Worm (Caenorhabditis elegans) whole organism, young adult: Measurements from ENCODE around the gene ints-13.

Experiments
- F33H1.4 ChIP-seq: fragments of 200-800 bp; sonication (Bioruptor generic); IDR thresholded peaks from 2 replicates; pipeline ENCODE4 v1.3.6; 2022; ENCODE audit warnings: missing genetic modification reagents, missing genetic modification characterization, missing compliant biosample characterization
- F37B4.10 ChIP-seq: fragments of 200-800 bp; sonication (Bioruptor generic); IDR thresholded peaks from 2 replicates; pipeline ENCODE4 v1.3.6; 2022; ENCODE audit warnings: missing genetic modification characterization, missing compliant biosample characterization
- F57C9.4 ChIP-seq: sonication (generic microtip); optimal IDR thresholded peaks from 2 replicates; lab custom pipeline; 2017; ENCODE audit warnings: mild to moderate bottlenecking, missing genetic modification characterization, missing compliant biosample characterization
- K12H6.12 ChIP-seq: fragments of 200-800 bp; sonication (Bioruptor generic); optimal IDR thresholded peaks from 2 replicates; lab custom pipeline; 2018; ENCODE audit warnings: mild to moderate bottlenecking, missing genetic modification characterization, missing compliant biosample characterization
- T07F8.4 ChIP-seq: sonication (generic microtip); optimal IDR thresholded peaks from 2 replicates; lab custom pipeline; 2016; ENCODE audit warnings: mild to moderate bottlenecking, missing genetic modification characterization, moderate library complexity, missing compliant biosample characterization
- Y53G8AR.9 ChIP-seq: fragments of 200-800 bp; sonication (Bioruptor generic); conservative IDR thresholded peaks from 2 replicates; pipeline ENCODE4 v1.3.6; 2022; ENCODE audit warnings: missing genetic modification reagents, missing genetic modification characterization, missing compliant biosample characterization
- Y56A3A.18 ChIP-seq: fragments of 200-800 bp; sonication (Bioruptor generic); IDR thresholded peaks from 2 replicates; pipeline ENCODE4 v1.3.6; 2022; ENCODE audit warnings: missing genetic modification reagents, missing genetic modification characterization, missing compliant biosample characterization
- Y67H2A.10 ChIP-seq: fragments of 200-800 bp; sonication (Bioruptor generic); conservative IDR thresholded peaks from 2 replicates; pipeline ENCODE4 v1.3.6; 2022; ENCODE audit warnings: missing genetic modification reagents, missing genetic modification characterization, missing compliant biosample characterization
- Y95B8A.8 ChIP-seq: fragments of 200-800 bp; sonication (Bioruptor generic); IDR thresholded peaks from 2 replicates; pipeline ENCODE4 v1.3.6; 2022; ENCODE audit warnings: missing genetic modification reagents, missing genetic modification characterization, missing compliant biosample characterization
- akir-1 ChIP-seq: fragments of 200-800 bp; sonication (Bioruptor generic); optimal IDR thresholded peaks from 2 replicates; lab custom pipeline; 2018; ENCODE audit warnings: mild to moderate bottlenecking, missing genetic modification characterization, moderate library complexity, missing compliant biosample characterization
- ama-1 ChIP-seq, 3 experiments: fragments of 150-350 bp in 1 of 3; sonication (generic microtip) in 2 of 3; optimal IDR thresholded peaks; 2 replicates each; lab custom pipeline; 2014 to 2018; ENCODE audit warnings: missing biosample characterization in 2 of 3, missing genetic modification characterization in 2 of 3, missing genetic modification reagents in 2 of 3
- atf-7 ChIP-seq: sonication (generic microtip); optimal IDR thresholded peaks from 2 replicates; lab custom pipeline; 2017; ENCODE audit warnings: mild to moderate bottlenecking, missing genetic modification characterization, missing compliant biosample characterization
- attf-5 ChIP-seq: fragments of 200-800 bp; sonication (Bioruptor generic); optimal IDR thresholded peaks from 2 replicates; lab custom pipeline; 2018; ENCODE audit warnings: mild to moderate bottlenecking, missing genetic modification characterization, missing compliant biosample characterization
- cebp-1 ChIP-seq, 2 experiments: fragments of 200-800 bp in 1 of 2; sonication (Bioruptor generic) in 1 of 2; sonication (generic microtip) in 1 of 2; IDR thresholded peaks in 1 of 2; optimal IDR thresholded peaks in 1 of 2; 2 replicates each; pipeline versions ENCODE4 v1.3.6 to Lab custom; 2017 to 2022; ENCODE audit warnings: missing compliant biosample characterization in 2 of 2, missing genetic modification characterization in 2 of 2, mild to moderate bottlenecking in 1 of 2, missing genetic modification reagents in 1 of 2, moderate library complexity in 1 of 2
- ceh-40 ChIP-seq: fragments of 200-800 bp; sonication (Bioruptor generic); IDR thresholded peaks from 2 replicates; pipeline ENCODE4 v1.3.6; 2022; ENCODE audit warnings: missing genetic modification characterization, missing compliant biosample characterization
- chd-7 ChIP-seq: sonication (generic microtip); optimal IDR thresholded peaks from 2 replicates; lab custom pipeline; 2016; ENCODE audit warnings: mild to moderate bottlenecking, missing genetic modification characterization, moderate library complexity, missing compliant biosample characterization
- dpl-1 ChIP-seq: fragments of 150-350 bp; optimal IDR thresholded peaks from 2 replicates; lab custom pipeline; 2014; ENCODE audit warnings: missing biosample characterization, missing genetic modification reagents, missing genetic modification characterization
- hmg-1.2 ChIP-seq: fragments of 200-800 bp; sonication (Bioruptor generic); IDR thresholded peaks from 2 replicates; pipeline ENCODE4 v1.3.6; 2022; ENCODE audit warnings: missing genetic modification reagents, missing genetic modification characterization, missing compliant biosample characterization
- hrde-1 ChIP-seq: sonication (generic microtip); optimal IDR thresholded peaks from 2 replicates; lab custom pipeline; 2016; ENCODE audit warnings: missing genetic modification characterization, mild to moderate bottlenecking, missing compliant biosample characterization, moderate library complexity, missing genotype, missing genetic modification reagents, borderline replicate concordance
- lsl-1 ChIP-seq: fragments of 200-800 bp; sonication (Bioruptor generic); optimal IDR thresholded peaks from 2 replicates; lab custom pipeline; 2018; ENCODE audit warnings: mild to moderate bottlenecking, missing genetic modification characterization, moderate library complexity, missing compliant biosample characterization
- madf-3 ChIP-seq: fragments of 200-800 bp; sonication (Bioruptor generic); IDR thresholded peaks from 2 replicates; pipeline ENCODE4 v1.3.6; 2022; ENCODE audit warnings: missing genetic modification reagents, missing genetic modification characterization, missing compliant biosample characterization
- madf-6 ChIP-seq: fragments of 200-800 bp; sonication (Bioruptor generic); IDR thresholded peaks from 2 replicates; pipeline ENCODE4 v1.3.6; 2022; ENCODE audit warnings: missing genetic modification reagents, missing genetic modification characterization, missing compliant biosample characterization
- madf-8 ChIP-seq: fragments of 200-800 bp; sonication (Bioruptor generic); conservative IDR thresholded peaks from 2 replicates; pipeline ENCODE4 v1.3.6; 2022; ENCODE audit warnings: missing genetic modification reagents, missing genetic modification characterization, missing compliant biosample characterization
- mel-28 ChIP-seq: sonication (generic microtip); optimal IDR thresholded peaks from 2 replicates; lab custom pipeline; 2016; ENCODE audit warnings: borderline replicate concordance, mild to moderate bottlenecking, missing genetic modification characterization, missing compliant biosample characterization
- mxl-1 ChIP-seq: sonication (generic microtip); optimal IDR thresholded peaks from 2 replicates; lab custom pipeline; 2016; ENCODE audit warnings: missing genetic modification characterization, missing compliant biosample characterization
- nhr-27 ChIP-seq: fragments of 200-800 bp; sonication (Bioruptor generic); optimal IDR thresholded peaks from 2 replicates; lab custom pipeline; 2018; ENCODE audit warnings: mild to moderate bottlenecking, missing genetic modification characterization, moderate library complexity, missing compliant biosample characterization
- nhr-80 ChIP-seq: sonication (generic microtip); optimal IDR thresholded peaks from 2 replicates; lab custom pipeline; 2016; ENCODE audit warnings: missing genetic modification characterization, missing compliant biosample characterization
- nhr-90 ChIP-seq: sonication (generic microtip); optimal IDR thresholded peaks from 2 replicates; lab custom pipeline; 2016; ENCODE audit warnings: missing genotype, mild to moderate bottlenecking, missing genetic modification characterization, missing compliant biosample characterization
- rcor-1 ChIP-seq: fragments of 200-800 bp; sonication (Bioruptor generic); IDR thresholded peaks from 2 replicates; pipeline ENCODE4 v1.3.6; 2022; ENCODE audit warnings: missing genetic modification reagents, missing genetic modification characterization, missing compliant biosample characterization
- snpc-1.3 ChIP-seq: sonication (generic microtip); optimal IDR thresholded peaks from 2 replicates; lab custom pipeline; 2017; ENCODE audit warnings: missing genetic modification characterization, mild to moderate bottlenecking, missing compliant biosample characterization, antibody characterized with exemption, moderate library complexity, missing genotype, missing genetic modification reagents; ENCODE audit not compliant: insufficient read depth
- xnd-1 ChIP-seq: sonication (generic microtip); optimal IDR thresholded peaks from 2 replicates; lab custom pipeline; 2016; ENCODE audit warnings: missing genotype, missing genetic modification reagents, missing genetic modification characterization, missing compliant biosample characterization
- ztf-26 ChIP-seq: sonication (generic microtip); optimal IDR thresholded peaks from 2 replicates; lab custom pipeline; 2017; ENCODE audit warnings: missing genetic modification characterization, missing compliant biosample characterization
- ztf-3 ChIP-seq: fragments of 200-800 bp; sonication (Bioruptor generic); optimal IDR thresholded peaks from 2 replicates; lab custom pipeline; 2018; ENCODE audit warnings: mild to moderate bottlenecking, missing genetic modification characterization, missing compliant biosample characterization

The ints-13 gene

DNA sequence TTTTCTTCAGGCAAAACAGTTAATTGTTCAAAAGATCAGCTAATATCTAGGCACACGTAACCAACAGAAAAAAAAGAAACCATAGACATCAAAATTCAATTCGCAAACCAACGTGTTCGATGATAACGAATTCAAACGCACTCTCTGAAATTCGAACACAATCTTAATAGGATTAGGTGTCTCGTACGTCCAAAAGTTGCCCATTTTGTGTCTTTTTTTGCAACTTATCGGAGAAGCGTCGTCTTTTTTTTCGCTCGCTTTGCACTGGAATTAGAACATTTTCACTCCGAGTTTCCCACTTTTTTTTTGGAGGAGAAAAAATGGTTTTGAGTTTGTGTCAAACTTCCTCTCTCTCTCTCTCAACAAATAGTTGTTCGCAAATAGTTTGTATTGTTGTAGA lies 48.2 kb downstream of the ints-13 start:
- peak; percentile 73 for TF ChIP-seq nhr-80 (tag; lab: Kevin White, UChicago)
- no peak for TF ChIP-seq atf-7 (tag; lab: Kevin White, UChicago)
- no peak for TF ChIP-seq mxl-1 (tag; lab: Kevin White, UChicago)
- no peak for TF ChIP-seq T07F8.4 (tag; lab: Kevin White, UChicago)
- TF ChIP-seq ztf-3, result no peak

DNA sequence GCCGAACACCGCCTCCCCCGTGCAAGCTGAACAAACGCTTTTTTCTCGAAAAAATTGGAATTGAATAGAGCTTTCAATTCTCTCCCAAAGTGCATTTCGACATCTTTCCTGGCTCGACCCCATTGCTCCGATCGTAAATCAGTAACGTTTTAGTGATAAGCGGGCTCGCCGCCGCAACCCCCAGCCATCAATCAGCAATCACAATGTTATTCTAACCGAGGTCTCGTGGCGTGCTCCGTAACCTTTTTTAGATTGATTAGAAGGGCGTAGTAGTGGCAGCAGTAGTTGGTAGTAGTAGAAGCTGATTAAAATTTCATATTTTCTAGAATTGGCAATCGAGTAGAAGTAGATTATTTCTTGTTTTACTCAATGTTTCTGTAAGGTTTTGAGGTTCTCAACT lies 49.9 kb downstream of the ints-13 start:
- no peak for TF ChIP-seq attf-5 (GFP tag; lab: Kevin White, UChicago)
- 0 out of 2 replicates have a peak, but pooled peaks have one; percentile 9 for TF ChIP-seq ceh-40
- no peak for TF ChIP-seq dpl-1 (GFP tag; lab: Kevin White, UChicago)
- 0 out of 2 replicates have a peak, but pooled peaks have one; percentile 55 for TF ChIP-seq cebp-1 (GFP tag; IDR thresholded peaks at IDR 0.05; lab: Robert Waterston, UW)
- peak; percentile 37 for TF ChIP-seq cebp-1 (tag; optimal IDR thresholded peaks at IDR 0.05; lab: Kevin White, UChicago)
- TF ChIP-seq Y53G8AR.9, result no peak
- peak; percentile 76 for TF ChIP-seq nhr-80 (tag; lab: Kevin White, UChicago)
- no peak for TF ChIP-seq ztf-26
- no peak for TF ChIP-seq ztf-3
- no peak for TF ChIP-seq nhr-90 (tag; lab: Kevin White, UChicago)
- TF ChIP-seq F57C9.4, result no peak

DNA sequence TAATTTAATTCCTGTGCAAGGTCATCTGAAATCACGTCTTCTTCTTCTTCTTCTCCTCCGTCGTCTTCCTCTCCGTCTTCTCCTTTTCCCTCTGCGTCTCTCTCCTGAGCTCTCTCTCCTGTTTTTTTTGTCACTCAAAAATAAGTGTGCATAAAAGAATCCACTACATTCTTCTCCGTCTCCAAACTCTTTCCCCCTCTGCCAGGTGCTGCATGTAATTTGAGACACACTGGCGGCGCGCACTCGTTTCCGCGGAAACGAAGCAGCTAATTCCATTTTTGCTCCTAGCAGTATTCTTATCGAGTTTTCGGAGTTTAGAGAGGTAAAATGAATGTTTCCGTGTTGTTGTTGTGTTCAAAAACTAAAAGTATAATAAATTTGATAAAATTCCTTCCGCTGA lies 51.1 kb downstream of the ints-13 start:
- no peak for TF ChIP-seq T07F8.4 (tag; lab: Kevin White, UChicago)
- peak; percentile 26; the same call in 1 of the 2 replicates for TF ChIP-seq hmg-1.2 (GFP tag; lab: Robert Waterston, UW)
- TF ChIP-seq K12H6.12, result no peak
- TF ChIP-seq F37B4.10, result no peak
- no peak for TF ChIP-seq mel-28
- no peak for TF ChIP-seq ama-1 (optimal IDR thresholded peaks at IDR 0.05; lab: Kevin White, UChicago)
- TF ChIP-seq ama-1 (GFP tag; optimal IDR thresholded peaks at IDR 0.05; lab: Kevin White, UChicago), result no peak
- no peak for TF ChIP-seq Y95B8A.8

ce11 chrIV:184184-184583 lies 53.1 kb downstream of the ints-13 start, which contains the start of gene pnc-1:
pnc-1 (plus strand) TSS chrIV:184484.
- TF ChIP-seq Y67H2A.10, result no peak
- no peak for TF ChIP-seq akir-1 (GFP tag; lab: Kevin White, UChicago)
- TF ChIP-seq Y56A3A.18, result 0 out of 2 replicates have a peak, but pooled peaks have one; percentile 24

ce11 chrIV:183519-183918 lies 53.7 kb downstream of the ints-13 start:
- peak; percentile 79 for TF ChIP-seq F33H1.4 (GFP tag; lab: Robert Waterston, UW)
- TF ChIP-seq hrde-1, result no peak
- TF ChIP-seq lsl-1, result peak; percentile 81
- TF ChIP-seq chd-7 (tag; lab: Kevin White, UChicago), result no peak
- TF ChIP-seq madf-3 (GFP tag; lab: Robert Waterston, UW), result no peak
- TF ChIP-seq akir-1 (GFP tag; lab: Kevin White, UChicago), result no peak
- no peak for TF ChIP-seq nhr-27
- no peak for TF ChIP-seq snpc-1.3 (tag; lab: Kevin White, UChicago)
- TF ChIP-seq rcor-1 (GFP tag; lab: Robert Waterston, UW), result no peak
- no peak for TF ChIP-seq cebp-1 (GFP tag; IDR thresholded peaks at IDR 0.05; lab: Robert Waterston, UW)
- no peak for TF ChIP-seq cebp-1 (tag; optimal IDR thresholded peaks at IDR 0.05; lab: Kevin White, UChicago)
- peak; percentile 51 for TF ChIP-seq madf-6 (GFP tag; lab: Robert Waterston, UW)
- TF ChIP-seq madf-8, result no peak
- peak; percentile 55 for TF ChIP-seq xnd-1 (tag; lab: Kevin White, UChicago)
- TF ChIP-seq, all 124 proteins: peak for 4
